Worm (Caenorhabditis elegans): Measurements from ENCODE around the gene W09D10.5.

Gene W09D10.5

ce11 chrIII:10759050-10760023 lies 48.0 kb upstream of the W09D10.5 start, which contains the start of gene tasp-1 (continued):
- peak; percentile 100 for TF ChIP-seq atf-7 (tag; optimal IDR thresholded peaks at IDR 0.05)
- TF ChIP-seq madf-10 (tag; optimal IDR thresholded peaks at IDR 0.05), result peak; percentile 98
- peak; percentile 98 for TF ChIP-seq cebp-1 (GFP tag; IDR thresholded peaks at IDR 0.05)
- TF ChIP-seq cebp-1 (tag; optimal IDR thresholded peaks at IDR 0.05), result peak; percentile 99
- TF ChIP-seq F39B2.1 (GFP tag; IDR thresholded peaks at IDR 0.05), result peak; percentile 85; the same call in 1 of the 2 replicates
- TF ChIP-seq nfya-1 (tag; optimal IDR thresholded peaks at IDR 0.05; ENCODE audit: borderline replicate concordance, insufficient read depth), result no peak
- TF ChIP-seq T26A5.8 (tag; optimal IDR thresholded peaks at IDR 0.05), result peak; percentile 90
- TF ChIP-seq fkh-3 (tag; optimal IDR thresholded peaks at IDR 0.05), result peak; percentile 67
- TF ChIP-seq let-526 (GFP tag; IDR thresholded peaks at IDR 0.05), result peak; percentile 100
- TF ChIP-seq T07F8.4 (tag; optimal IDR thresholded peaks at IDR 0.05), result peak; percentile 96
- peak; percentile 94 for TF ChIP-seq ceh-40 (GFP tag; IDR thresholded peaks at IDR 0.05)
- peak; percentile 100 for TF ChIP-seq ztf-22 (GFP tag; optimal IDR thresholded peaks at IDR 0.05)
- peak; percentile 99 for TF ChIP-seq egl-44 (GFP tag; IDR thresholded peaks at IDR 0.05)
- TF ChIP-seq nhr-27 (tag; optimal IDR thresholded peaks at IDR 0.05), result peak; percentile 98
- TF ChIP-seq lin-26 (GFP tag; IDR thresholded peaks at IDR 0.05), result peak; percentile 99
- TF ChIP-seq C06A6.2 (GFP tag; conservative IDR thresholded peaks at IDR 0.05), result peak; percentile 100
- peak; percentile 89 to 97 for TF ChIP-seq rec-8 (tag; optimal IDR thresholded peaks at IDR 0.05)
- peak; percentile 99 for TF ChIP-seq F52B5.7 (tag; optimal IDR thresholded peaks at IDR 0.05)
- TF ChIP-seq ceh-91 (GFP tag; IDR thresholded peaks at IDR 0.05), result peak; percentile 99
- TF ChIP-seq attf-3 (GFP tag; conservative IDR thresholded peaks at IDR 0.05), result peak; percentile 89
- peak; percentile 90 for TF ChIP-seq him-1 (tag; optimal IDR thresholded peaks at IDR 0.05)
- TF ChIP-seq ztf-26 (tag; optimal IDR thresholded peaks at IDR 0.05), result peak; percentile 100
- TF ChIP-seq sea-2 (GFP tag; IDR thresholded peaks at IDR 0.05), result peak; percentile 100
- peak; percentile 95 for TF ChIP-seq hmg-20 (GFP tag; IDR thresholded peaks at IDR 0.05)
- TF ChIP-seq ztf-25 (GFP tag; IDR thresholded peaks at IDR 0.05), result peak; percentile 100
- peak; percentile 100 for TF ChIP-seq egl-18 (GFP tag; IDR thresholded peaks at IDR 0.05)
- peak; percentile 100 for TF ChIP-seq ceh-27 (GFP tag; optimal IDR thresholded peaks at IDR 0.05)
- TF ChIP-seq bed-1 (GFP tag; IDR thresholded peaks at IDR 0.05), result peak; percentile 98
- TF ChIP-seq B0035.1 (tag; optimal IDR thresholded peaks at IDR 0.05), result peak; percentile 97
- TF ChIP-seq hrde-1 (tag; optimal IDR thresholded peaks at IDR 0.05; ENCODE audit: borderline replicate concordance), result peak; percentile 95
- peak; percentile 99 for TF ChIP-seq ztf-6 (GFP tag; IDR thresholded peaks at IDR 0.05)
- peak; percentile 69 for TF ChIP-seq ccch-3 (GFP tag; optimal IDR thresholded peaks at IDR 0.05)
- peak; percentile 100 for TF ChIP-seq chd-7 (tag; optimal IDR thresholded peaks at IDR 0.05)
- peak; percentile 98 for TF ChIP-seq cebp-2 (GFP tag; IDR thresholded peaks at IDR 0.05)
- TF ChIP-seq sptf-2 (GFP tag; optimal IDR thresholded peaks at IDR 0.05), result peak; percentile 99
- TF ChIP-seq F49E8.2 (tag; optimal IDR thresholded peaks at IDR 0.05; ENCODE audit: insufficient read depth), result peak; percentile 98
- TF ChIP-seq B0261.1 (tag; optimal IDR thresholded peaks at IDR 0.05), result peak; percentile 54
- peak; percentile 100 for TF ChIP-seq lin-54 (GFP tag; optimal IDR thresholded peaks at IDR 0.05)
- TF ChIP-seq snpc-4 (GFP tag; optimal IDR thresholded peaks at IDR 0.05), result peak; percentile 90
- peak; percentile 93 to 95 (median 93) for TF ChIP-seq snpc-4 (tag; optimal IDR thresholded peaks at IDR 0.05)
- TF ChIP-seq ZK185.1 (tag; optimal IDR thresholded peaks at IDR 0.05; ENCODE audit: poor library complexity, severe bottlenecking), result peak; percentile 99
- TF ChIP-seq nhr-90 (tag; optimal IDR thresholded peaks at IDR 0.05), result peak; percentile 99
- TF ChIP-seq rcor-1 (GFP tag; IDR thresholded peaks at IDR 0.05), result peak; percentile 99
- peak; percentile 99 for TF ChIP-seq lin-40 (tag; optimal IDR thresholded peaks at IDR 0.05)
- peak; percentile 87 for TF ChIP-seq attf-6 (GFP tag; IDR thresholded peaks at IDR 0.05)
- peak; percentile 100 for TF ChIP-seq Y95B8A.8 (GFP tag; IDR thresholded peaks at IDR 0.05)

All from whole organism, young adult.